Fruit fly (Drosophila melanogaster): Measurements from ENCODE around the gene Fer1.
A peak's percentile ranks its signal among the peaks of the same experiment; 100 is the strongest.

The Fer1 gene

dm6 chr3R:7124109-7124639 lies 11.8 kb upstream of the Fer1 start, which contains the start of the genes Alh and CG10098 (continued):
- no peak for TF ChIP-seq Jarid2 (GFP tag; optimal IDR thresholded peaks at IDR 0.05)
- no peak for TF ChIP-seq seq (GFP tag; IDR thresholded peaks at IDR 0.05)
- TF ChIP-seq TFAM (GFP tag; optimal IDR thresholded peaks at IDR 0.05), result peak; percentile 5
- TF ChIP-seq CG3995 (GFP tag; optimal IDR thresholded peaks at IDR 0.05), result peak; percentile 59
- peak; percentile 89 for TF ChIP-seq CG12942 (GFP tag; optimal IDR thresholded peaks at IDR 0.05)
- peak; percentile 76 for TF ChIP-seq Myb (GFP tag; optimal IDR thresholded peaks at IDR 0.05)
- TF ChIP-seq aop (GFP tag; IDR thresholded peaks at IDR 0.05), result peak; percentile 70
- TF ChIP-seq croc (GFP tag; conservative IDR thresholded peaks at IDR 0.05), result peak; percentile 74
- no peak for TF ChIP-seq pros (GFP tag; optimal IDR thresholded peaks at IDR 0.05)
- peak; percentile 79 for TF ChIP-seq lab (GFP tag; optimal IDR thresholded peaks at IDR 0.05)
- TF ChIP-seq gro (GFP tag; optimal IDR thresholded peaks at IDR 0.05), result peak; percentile 67
- peak; percentile 44 for TF ChIP-seq CG4282 (GFP tag; optimal IDR thresholded peaks at IDR 0.05)
- peak; percentile 68; the same call in 1 of the 2 replicates for TF ChIP-seq Xrp1 (GFP tag; IDR thresholded peaks at IDR 0.05)
- peak; percentile 77 for TF ChIP-seq fd3F (GFP tag; optimal IDR thresholded peaks at IDR 0.05)
- no peak for TF ChIP-seq CG11398 (GFP tag; optimal IDR thresholded peaks at IDR 0.05)
- TF ChIP-seq CG9932 (GFP tag; IDR thresholded peaks at IDR 0.05), result peak; percentile 94
- no peak for TF ChIP-seq CrebB (tag; optimal IDR thresholded peaks at IDR 0.05)
- TF ChIP-seq sna (GFP tag; IDR thresholded peaks at IDR 0.05; ENCODE audit: partially characterized antibody), result peak; percentile 55
- TF ChIP-seq NC2α (GFP tag; optimal IDR thresholded peaks at IDR 0.05), result peak; percentile 82
- TF ChIP-seq YL-1 (GFP tag; optimal IDR thresholded peaks at IDR 0.05), result peak; percentile 47
- no peak for TF ChIP-seq Neu2 (GFP tag; optimal IDR thresholded peaks at IDR 0.05; ENCODE audit: borderline replicate concordance)
- no peak for TF ChIP-seq Hr39 (optimal IDR thresholded peaks at IDR 0.05)
- peak; percentile 78 for TF ChIP-seq CG18262 (tag; optimal IDR thresholded peaks at IDR 0.05)
- peak; percentile 70 for TF ChIP-seq HLH4C (GFP tag; IDR thresholded peaks at IDR 0.05; ENCODE audit: partially characterized antibody)
- peak; percentile 96 for TF ChIP-seq sens (GFP tag)
- TF ChIP-seq row (GFP tag; IDR thresholded peaks at IDR 0.05), result peak; percentile 90
- TF ChIP-seq sqz (GFP tag; optimal IDR thresholded peaks at IDR 0.05), result no peak
- TF ChIP-seq B-H2 (GFP tag; optimal IDR thresholded peaks at IDR 0.05), result peak; percentile 84
- TF ChIP-seq CG7357 (GFP tag; IDR thresholded peaks at IDR 0.05), result peak; percentile 66
- TF ChIP-seq CG2120 (GFP tag; optimal IDR thresholded peaks at IDR 0.05), result peak; percentile 94
- peak; percentile 99 for TF ChIP-seq Ets65A (GFP tag)
- peak; percentile 78 for TF ChIP-seq trem (tag; optimal IDR thresholded peaks at IDR 0.05)
- TF ChIP-seq CG3163 (GFP tag; optimal IDR thresholded peaks at IDR 0.05), result peak; percentile 41
- peak; percentile 77 for TF ChIP-seq Meics (GFP tag; optimal IDR thresholded peaks at IDR 0.05)
- TF ChIP-seq CG32772 (GFP tag; IDR thresholded peaks at IDR 0.05), result peak; percentile 76
- peak; percentile 68 for TF ChIP-seq repo (GFP tag; optimal IDR thresholded peaks at IDR 0.05)
- peak; percentile 73 for TF ChIP-seq CG17359 (tag; optimal IDR thresholded peaks at IDR 0.05)
- TF ChIP-seq CG7839 (tag; optimal IDR thresholded peaks at IDR 0.05), result peak; percentile 84
- peak; percentile 49 for TF ChIP-seq schlank (tag; optimal IDR thresholded peaks at IDR 0.05)
- peak; percentile 96 for TF ChIP-seq BEAF-32 (GFP tag; optimal IDR thresholded peaks at IDR 0.05)
- TF ChIP-seq vfl (GFP tag; optimal IDR thresholded peaks at IDR 0.05), result peak; percentile 87
- peak; percentile 51 for TF ChIP-seq HmgZ (tag; optimal IDR thresholded peaks at IDR 0.05)
- no peak for TF ChIP-seq run (tag; optimal IDR thresholded peaks at IDR 0.05)
- TF ChIP-seq CG12155 (GFP tag; optimal IDR thresholded peaks at IDR 0.05), result peak; percentile 87
- TF ChIP-seq Pdp1 (GFP tag; optimal IDR thresholded peaks at IDR 0.05), result peak; percentile 83 to 91
- peak; percentile 62 for TF ChIP-seq CG8388 (GFP tag; optimal IDR thresholded peaks at IDR 0.05)
- peak; percentile 52 for TF ChIP-seq kni (GFP tag; optimal IDR thresholded peaks at IDR 0.05)
- TF ChIP-seq grau (tag; optimal IDR thresholded peaks at IDR 0.05), result peak; percentile 83
- peak; percentile 83 for TF ChIP-seq CG10366 (GFP tag; IDR thresholded peaks at IDR 0.05)
- peak; percentile 75 for TF ChIP-seq pb (GFP tag; optimal IDR thresholded peaks at IDR 0.05)
- TF ChIP-seq CG32532 (GFP tag; IDR thresholded peaks at IDR 0.05), result peak; percentile 86

Data from whole organism, embryonic.